Fruit fly (Drosophila melanogaster): ENCODE results near the gene SPE.

SPE gene

DNA sequence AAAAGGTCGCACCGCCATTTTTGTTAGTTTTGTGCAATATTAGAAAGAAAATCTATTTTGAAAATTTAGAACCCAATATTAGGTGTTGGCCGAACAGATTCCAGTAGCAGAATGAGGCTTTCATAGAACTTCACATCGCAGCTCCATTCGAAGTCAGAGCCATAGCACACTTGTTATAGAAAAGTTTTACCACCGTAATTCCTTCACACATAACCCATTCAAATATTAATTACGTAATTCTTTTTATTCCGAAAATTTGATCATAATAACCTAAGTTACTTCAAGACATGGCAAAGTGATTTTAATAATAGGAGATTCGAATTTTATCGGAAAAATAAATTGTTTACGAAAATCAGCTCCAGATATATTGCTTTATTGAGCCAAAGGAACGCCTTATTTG, 10.1 kb downstream of the SPE start, which contains the start of gene CG10252:
TSS of gene CG10252 (minus strand) at position 101 of the 400 bp plus-strand sequence.
- TF ChIP-seq Hr78 (GFP tag; optimal IDR thresholded peaks at IDR 0.05) = no peak
- TF ChIP-seq h (GFP tag; optimal IDR thresholded peaks at IDR 0.05) = no peak
- no peak for TF ChIP-seq jim (GFP tag; optimal IDR thresholded peaks at IDR 0.05)
- no peak for TF ChIP-seq Dfd (GFP tag; optimal IDR thresholded peaks at IDR 0.05)
- TF ChIP-seq woc (GFP tag; optimal IDR thresholded peaks at IDR 0.05) = no peak
- TF ChIP-seq Mio (GFP tag; optimal IDR thresholded peaks at IDR 0.05) = no peak

DNA sequence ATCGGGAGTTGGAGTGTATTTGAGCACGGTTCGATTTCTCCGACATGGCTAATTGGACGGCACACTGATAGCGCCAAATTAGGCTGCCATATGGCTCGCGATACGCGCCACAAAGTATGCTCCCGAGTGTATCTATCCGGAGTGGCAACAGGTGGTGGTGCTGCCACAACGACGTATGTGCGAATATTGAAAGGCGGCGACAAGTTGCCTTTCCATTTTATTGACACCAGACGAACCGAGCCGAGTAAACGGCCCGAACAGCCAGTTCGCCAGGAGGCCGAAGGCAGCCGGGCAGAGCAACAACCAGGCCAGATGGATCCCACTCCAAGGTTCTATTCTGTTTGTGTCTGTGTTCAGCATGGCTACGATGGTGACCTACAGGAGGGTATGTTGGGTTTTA, 12.8 kb downstream of the SPE start, which contains the start of gene prt:
TSS of gene prt (minus strand) at position 193 of the 400 bp plus-strand sequence.
- no peak for TF ChIP-seq woc (GFP tag; optimal IDR thresholded peaks at IDR 0.05)
- TF ChIP-seq Hr83 (GFP tag; optimal IDR thresholded peaks at IDR 0.05; ENCODE audit: poor library complexity, severe bottlenecking) = no peak
- TF ChIP-seq CrebA (GFP tag; optimal IDR thresholded peaks at IDR 0.05; ENCODE audit: borderline replicate concordance) = no peak
- no peak for TF ChIP-seq Hr78 (GFP tag; optimal IDR thresholded peaks at IDR 0.05)
- no peak for TF ChIP-seq Dfd (GFP tag; optimal IDR thresholded peaks at IDR 0.05)
- TF ChIP-seq N (GFP tag; optimal IDR thresholded peaks at IDR 0.05) = no peak
- TF ChIP-seq sv (GFP tag; optimal IDR thresholded peaks at IDR 0.05) = no peak
- TF ChIP-seq tai (GFP tag; optimal IDR thresholded peaks at IDR 0.05) = no peak
- TF ChIP-seq Myc (optimal IDR thresholded peaks at IDR 0.05) = no peak
- TF ChIP-seq OdsH (GFP tag; optimal IDR thresholded peaks at IDR 0.05) = no peak
- no peak for TF ChIP-seq Jra (GFP tag; optimal IDR thresholded peaks at IDR 0.05)
- no peak for TF ChIP-seq foxo (GFP tag; optimal IDR thresholded peaks at IDR 0.05)
- no peak for TF ChIP-seq Sp1 (GFP tag; optimal IDR thresholded peaks at IDR 0.05)
- TF ChIP-seq pan (optimal IDR thresholded peaks at IDR 0.05) = no peak
- TF ChIP-seq Dif (GFP tag; optimal IDR thresholded peaks at IDR 0.05; ENCODE audit: partially characterized antibody) = no peak
- no peak for TF ChIP-seq Mio (GFP tag; optimal IDR thresholded peaks at IDR 0.05)
- no peak for TF ChIP-seq HLH106 (tag; optimal IDR thresholded peaks at IDR 0.05)
- TF ChIP-seq CG9705 (GFP tag; optimal IDR thresholded peaks at IDR 0.05) = no peak
- TF ChIP-seq usp (GFP tag; optimal IDR thresholded peaks at IDR 0.05) = no peak
- no peak for TF ChIP-seq brk (GFP tag; optimal IDR thresholded peaks at IDR 0.05)

DNA sequence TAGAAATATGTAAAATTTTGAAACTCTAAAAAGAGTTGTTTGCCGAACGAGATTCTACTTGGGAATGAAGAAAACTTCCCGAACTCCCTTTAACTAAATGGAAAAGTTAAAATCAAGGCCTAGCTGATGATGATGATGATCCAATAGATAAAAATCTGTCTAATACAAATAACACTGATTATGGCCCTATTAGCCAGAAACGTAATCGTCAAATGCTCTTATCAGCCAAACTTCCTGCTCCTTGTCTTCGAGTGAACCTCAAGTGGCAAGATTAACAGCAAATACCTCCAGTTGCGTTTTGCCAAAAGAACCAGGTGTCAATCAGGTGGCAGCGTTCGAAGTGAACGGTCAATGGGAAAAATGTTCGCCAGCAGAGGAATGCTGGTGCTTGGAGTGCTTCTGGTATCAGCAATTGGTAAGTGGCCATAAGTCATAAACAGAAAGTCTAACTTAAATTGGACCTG, 14.3 kb downstream of the SPE start, which contains the start of the genes CG31468 and Gba1a:
TSS of gene CG31468 (minus strand) at position 51 of the 464 bp plus-strand sequence.
TSS of gene Gba1a (plus strand) at position 318 of the 464 bp plus-strand sequence.
- TF ChIP-seq h (GFP tag; optimal IDR thresholded peaks at IDR 0.05) = peak; percentile 16
- no peak for TF ChIP-seq jim (GFP tag; optimal IDR thresholded peaks at IDR 0.05)
- no peak for TF ChIP-seq GATAd (GFP tag; optimal IDR thresholded peaks at IDR 0.05)
- TF ChIP-seq HLH106 (tag; optimal IDR thresholded peaks at IDR 0.05) = no peak
- no peak for TF ChIP-seq Jra (GFP tag; optimal IDR thresholded peaks at IDR 0.05)
- TF ChIP-seq Vsx2 (GFP tag; optimal IDR thresholded peaks at IDR 0.05; ENCODE audit: partially characterized antibody) = peak; percentile 26
- TF ChIP-seq Sp1 (GFP tag; optimal IDR thresholded peaks at IDR 0.05) = no peak
- no peak for TF ChIP-seq usp (GFP tag; optimal IDR thresholded peaks at IDR 0.05)

DNA sequence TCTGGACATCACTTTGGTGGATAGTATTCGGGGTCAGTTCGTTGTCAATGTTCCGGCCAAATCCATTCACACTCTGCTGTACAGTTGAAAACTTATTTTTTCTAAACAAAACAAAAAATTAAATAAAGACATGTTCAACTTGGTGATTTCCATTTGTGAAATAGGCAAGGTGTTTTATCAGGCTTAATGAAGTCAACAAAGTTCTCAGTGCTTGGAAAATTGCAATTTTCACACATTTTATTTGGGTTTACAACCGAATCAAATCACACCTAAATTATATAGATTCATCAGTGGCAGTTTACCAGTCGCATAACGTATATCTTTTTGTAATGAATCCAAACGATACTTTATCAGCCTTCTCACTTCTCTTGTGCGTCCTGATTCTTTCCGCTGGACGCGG, 16.4 kb downstream of the SPE start, which contains the start of gene Qsox4:
TSS of gene Qsox4 (plus strand) at position 301 of the 400 bp plus-strand sequence.
- no peak for TF ChIP-seq Vsx2 (GFP tag; optimal IDR thresholded peaks at IDR 0.05; ENCODE audit: partially characterized antibody)
- TF ChIP-seq CG9705 (GFP tag; optimal IDR thresholded peaks at IDR 0.05) = no peak
- TF ChIP-seq Jra (GFP tag; optimal IDR thresholded peaks at IDR 0.05) = no peak
- no peak for TF ChIP-seq N (GFP tag; optimal IDR thresholded peaks at IDR 0.05)
- TF ChIP-seq tai (GFP tag; optimal IDR thresholded peaks at IDR 0.05) = no peak
- no peak for TF ChIP-seq Rel (GFP tag; optimal IDR thresholded peaks at IDR 0.05)
- no peak for TF ChIP-seq Rel (tag; optimal IDR thresholded peaks at IDR 0.05)
- no peak for TF ChIP-seq foxo (GFP tag; optimal IDR thresholded peaks at IDR 0.05)
- no peak for TF ChIP-seq dl (GFP tag; optimal IDR thresholded peaks at IDR 0.05; ENCODE audit: insufficient read depth in 1 of 2, partially characterized antibody in 2 of 2)
- TF ChIP-seq brk (GFP tag; optimal IDR thresholded peaks at IDR 0.05) = no peak
- no peak for TF ChIP-seq psq (GFP tag; optimal IDR thresholded peaks at IDR 0.05)
- TF ChIP-seq Hr78 (GFP tag; optimal IDR thresholded peaks at IDR 0.05) = no peak
- no peak for TF ChIP-seq Sp1 (GFP tag; optimal IDR thresholded peaks at IDR 0.05)
- no peak for TF ChIP-seq Hr83 (GFP tag; optimal IDR thresholded peaks at IDR 0.05; ENCODE audit: poor library complexity, severe bottlenecking)
- no peak for TF ChIP-seq OdsH (GFP tag; optimal IDR thresholded peaks at IDR 0.05)
- TF ChIP-seq Hnf4 (GFP tag; optimal IDR thresholded peaks at IDR 0.05) = no peak
- no peak for TF ChIP-seq br (GFP tag; optimal IDR thresholded peaks at IDR 0.05)

Data from whole organism, wandering third instar larva.